Worm (Caenorhabditis elegans) whole organism, late embryonic: ENCODE measurements around the gene col-151.

Source experiments
- C08G9.2 ChIP-seq: sonication (generic microtip); optimal IDR thresholded peaks from 2 replicates; lab custom pipeline; 2016; ENCODE audit warnings: mild to moderate bottlenecking, missing genetic modification characterization, moderate library complexity, missing compliant biosample characterization
- F13H6.1 ChIP-seq: sonication (generic microtip); optimal IDR thresholded peaks from 2 replicates; lab custom pipeline; 2016; ENCODE audit warnings: missing genetic modification characterization, missing compliant biosample characterization
- ama-1 ChIP-seq: fragments of 150-350 bp; optimal IDR thresholded peaks from 2 replicates; lab custom pipeline; 2014
- fkh-10 ChIP-seq: fragments of 150-350 bp; optimal IDR thresholded peaks from 2 replicates; lab custom pipeline; 2014; ENCODE audit warnings: missing biosample characterization, missing genetic modification reagents, missing genetic modification characterization
- hlh-8 ChIP-seq: sonication (generic microtip); optimal IDR thresholded peaks from 2 replicates; lab custom pipeline; 2016; ENCODE audit warnings: missing genotype, missing genetic modification characterization, missing compliant biosample characterization
- madf-2 ChIP-seq: sonication (generic microtip); optimal IDR thresholded peaks from 2 replicates; lab custom pipeline; 2017; ENCODE audit warnings: missing genetic modification characterization, missing compliant biosample characterization
- nhr-11 ChIP-seq: fragments of 150-350 bp; optimal IDR thresholded peaks from 2 replicates; lab custom pipeline; 2014; ENCODE audit warnings: missing biosample characterization, missing genetic modification characterization
- pax-1 ChIP-seq: fragments of 150-350 bp; optimal IDR thresholded peaks from 2 replicates; lab custom pipeline; 2014; ENCODE audit warnings: missing biosample characterization, missing genetic modification characterization
- pha-4 ChIP-seq: fragments of 150-350 bp; optimal IDR thresholded peaks from 2 replicates; lab custom pipeline; 2018; ENCODE audit warnings: missing biosample characterization, missing genetic modification reagents, missing genetic modification characterization
- pqm-1 ChIP-seq: sonication (generic microtip); optimal IDR thresholded peaks from 2 replicates; lab custom pipeline; 2016; ENCODE audit warnings: missing genetic modification characterization, missing compliant biosample characterization
- ttx-3 ChIP-seq: sonication (generic microtip); optimal IDR thresholded peaks from 2 replicates; lab custom pipeline; 2016; ENCODE audit warnings: missing genetic modification reagents, missing genetic modification characterization, missing compliant biosample characterization
- unc-86 ChIP-seq: sonication (generic microtip); optimal IDR thresholded peaks from 2 replicates; lab custom pipeline; 2016; ENCODE audit warnings: missing genetic modification characterization, missing compliant biosample characterization

DNA sequence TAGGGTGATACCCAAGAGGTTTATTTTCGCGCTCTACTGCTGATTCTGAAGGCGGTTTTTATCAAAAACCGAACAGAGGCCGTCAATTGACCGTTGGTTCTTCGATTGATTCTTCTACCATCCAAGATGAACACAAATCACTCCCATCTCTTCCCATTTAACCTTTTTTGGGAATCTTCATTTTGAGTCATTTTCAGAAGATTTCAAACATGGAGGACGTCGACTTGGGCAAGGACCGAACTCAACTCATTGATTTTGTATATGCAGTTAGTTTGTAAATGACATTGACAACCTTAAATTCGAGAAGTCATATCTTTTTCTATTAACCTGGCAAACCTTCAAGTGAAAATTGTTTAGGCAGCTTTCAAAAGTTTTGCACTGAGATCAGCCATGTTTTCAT lies 6.7 kb downstream of the col-151 start, which contains the start of gene AC3.5:
- TF ChIP-seq ama-1 (lab: Kevin White, UChicago) (no peak), nhr-11 (tag; lab: Kevin White, UChicago) (no peak), C08G9.2 (no peak), fkh-10 (GFP tag; lab: Kevin White, UChicago) (no peak), madf-2 (no peak), unc-86 (tag; lab: Kevin White, UChicago) (no peak), ttx-3 (tag; lab: Kevin White, UChicago) (no peak), pqm-1 (tag; lab: Kevin White, UChicago) (no peak), pha-4 (tag; lab: Kevin White, UChicago) (no peak), F13H6.1 (tag; lab: Kevin White, UChicago) (no peak), hlh-8 (no peak), pax-1 (tag; lab: Kevin White, UChicago) (no peak)
